Worm (Caenorhabditis elegans): ENCODE results near the gene F59B10.5.
A peak's percentile ranks its signal among the peaks of the same experiment; 100 is the strongest.

ce11 chrII:10548778-10549671 is 25.5 kb upstream of the F59B10.5 start:
- no peak for TF ChIP-seq che-1 (tag; optimal IDR thresholded peaks at IDR 0.05)
- TF ChIP-seq rnt-1 (tag; optimal IDR thresholded peaks at IDR 0.05), result peak; percentile 67
- TF ChIP-seq hlh-8 (tag; optimal IDR thresholded peaks at IDR 0.05), result no peak
- no peak for TF ChIP-seq nhr-11 (tag; optimal IDR thresholded peaks at IDR 0.05)
- TF ChIP-seq pros-1 (tag; optimal IDR thresholded peaks at IDR 0.05), result peak; percentile 73
- TF ChIP-seq sox-4 (tag; optimal IDR thresholded peaks at IDR 0.05), result no peak
- peak; percentile 62 for TF ChIP-seq tbx-2 (tag; optimal IDR thresholded peaks at IDR 0.05)
- TF ChIP-seq fkh-6 (tag; optimal IDR thresholded peaks at IDR 0.05), result no peak
